Fruit fly (Drosophila melanogaster): ENCODE data around the gene RFeSP.

RFeSP gene

DNA sequence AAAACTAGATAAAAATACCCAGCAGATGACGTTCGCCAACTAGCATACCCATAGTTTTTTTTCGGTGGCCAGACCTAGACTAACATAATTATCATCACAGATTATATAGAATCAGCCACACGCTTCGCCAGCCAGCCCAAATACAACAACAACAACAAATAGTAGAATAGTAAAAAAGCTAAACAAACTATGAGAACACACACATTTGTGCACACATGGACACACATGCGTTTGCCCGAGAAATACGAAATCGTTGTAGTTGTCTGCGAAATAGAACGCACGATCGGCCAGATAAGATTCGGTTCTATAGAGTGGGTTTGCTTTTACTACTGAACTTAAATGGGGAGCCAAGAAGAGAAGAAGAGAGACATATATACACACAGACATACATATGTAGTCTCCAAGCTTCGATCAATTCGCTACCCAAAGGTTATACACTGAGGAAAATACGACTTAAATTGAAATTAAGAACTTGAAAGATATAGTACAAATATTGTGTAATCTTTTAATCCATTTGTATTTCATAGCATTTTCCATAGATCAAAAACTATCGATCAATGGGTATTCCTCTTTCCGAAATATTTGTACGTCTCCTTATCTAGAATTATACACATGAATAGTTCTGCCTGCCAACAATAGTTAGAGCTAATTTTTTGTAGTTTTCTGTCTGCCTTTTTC, 14.0 kb upstream of the RFeSP start (continued):
- peak; percentile 73 for TF ChIP-seq CG11456 (GFP tag; IDR thresholded peaks at IDR 0.05)
- TF ChIP-seq CG1832 (GFP tag; optimal IDR thresholded peaks at IDR 0.05): no peak
- no peak for TF ChIP-seq HmgD (GFP tag; optimal IDR thresholded peaks at IDR 0.05)
- TF ChIP-seq onecut (GFP tag; IDR thresholded peaks at IDR 0.05): no peak
- TF ChIP-seq Hmr (GFP tag; optimal IDR thresholded peaks at IDR 0.05): peak; percentile 74
- no peak for TF ChIP-seq Stat92E (GFP tag; optimal IDR thresholded peaks at IDR 0.05)
- peak; percentile 56 for TF ChIP-seq unpg (GFP tag; optimal IDR thresholded peaks at IDR 0.05)
- peak; percentile 95 for TF ChIP-seq mirr (GFP tag; optimal IDR thresholded peaks at IDR 0.05)
- peak; percentile 63 for TF ChIP-seq shn (GFP tag; optimal IDR thresholded peaks at IDR 0.05)
- TF ChIP-seq tup (GFP tag; optimal IDR thresholded peaks at IDR 0.05): no peak
- 0 out of 4 replicates have a peak, but pooled peaks have one; percentile 8 for TF ChIP-seq Gug (GFP tag; IDR thresholded peaks at IDR 0.05)
- TF ChIP-seq CG18011 (GFP tag; optimal IDR thresholded peaks at IDR 0.05): no peak
- peak; percentile 51 to 71 for TF ChIP-seq dpn (GFP tag; optimal IDR thresholded peaks at IDR 0.05)
- TF ChIP-seq en (GFP tag; optimal IDR thresholded peaks at IDR 0.05): no peak
- peak; percentile 81 for TF ChIP-seq CG13624 (GFP tag; optimal IDR thresholded peaks at IDR 0.05)
- TF ChIP-seq Adf1 (GFP tag; IDR thresholded peaks at IDR 0.05): peak; percentile 48
- TF ChIP-seq CG3838 (GFP tag; optimal IDR thresholded peaks at IDR 0.05): no peak
- TF ChIP-seq CG3995 (GFP tag; optimal IDR thresholded peaks at IDR 0.05): no peak
- TF ChIP-seq Kr (GFP tag; optimal IDR thresholded peaks at IDR 0.05): no peak
- TF ChIP-seq CG3163 (GFP tag; optimal IDR thresholded peaks at IDR 0.05): peak; percentile 45
- no peak for TF ChIP-seq CG6654 (GFP tag; optimal IDR thresholded peaks at IDR 0.05)
- no peak for TF ChIP-seq zfh1 (GFP tag; IDR thresholded peaks at IDR 0.05)
- TF ChIP-seq amos (GFP tag; IDR thresholded peaks at IDR 0.05; ENCODE audit: partially characterized antibody): no peak
- no peak for TF ChIP-seq CG11093 (GFP tag; IDR thresholded peaks at IDR 0.05)
- TF ChIP-seq D (optimal IDR thresholded peaks at IDR 0.05): no peak
- no peak for TF ChIP-seq D (GFP tag; optimal IDR thresholded peaks at IDR 0.05)
- no peak for TF ChIP-seq HLH3B (GFP tag; IDR thresholded peaks at IDR 0.05)
- TF ChIP-seq phol (tag; optimal IDR thresholded peaks at IDR 0.05): no peak
- peak; percentile 74 for TF ChIP-seq al (GFP tag; IDR thresholded peaks at IDR 0.05)
- peak; percentile 38 for TF ChIP-seq Antp (GFP tag; optimal IDR thresholded peaks at IDR 0.05)
- TF ChIP-seq C15 (GFP tag; IDR thresholded peaks at IDR 0.05): 0 out of 3 replicates have a peak, but pooled peaks have one; percentile 4
- TF ChIP-seq esg (GFP tag; conservative IDR thresholded peaks at IDR 0.05): no peak
- peak; percentile 19 for TF ChIP-seq CG12744 (GFP tag; optimal IDR thresholded peaks at IDR 0.05)
- no peak for TF ChIP-seq gcm2 (GFP tag; optimal IDR thresholded peaks at IDR 0.05)
- peak; percentile 67 for TF ChIP-seq CG3281 (GFP tag; optimal IDR thresholded peaks at IDR 0.05)
- TF ChIP-seq zfh2 (GFP tag; optimal IDR thresholded peaks at IDR 0.05): peak; percentile 56
- TF ChIP-seq NfI (GFP tag; optimal IDR thresholded peaks at IDR 0.05): peak; percentile 47
- no peak for TF ChIP-seq Dp (GFP tag; optimal IDR thresholded peaks at IDR 0.05)
- no peak for TF ChIP-seq sima (GFP tag; optimal IDR thresholded peaks at IDR 0.05)
- TF ChIP-seq Elba2 (GFP tag; optimal IDR thresholded peaks at IDR 0.05): no peak
- TF ChIP-seq CG8765 (GFP tag; IDR thresholded peaks at IDR 0.05): no peak
- peak; percentile 90 for TF ChIP-seq sug (tag; optimal IDR thresholded peaks at IDR 0.05)
- no peak for TF ChIP-seq Atf3 (GFP tag; optimal IDR thresholded peaks at IDR 0.05)
- peak; percentile 69 for TF ChIP-seq CG15269 (tag; optimal IDR thresholded peaks at IDR 0.05)
- no peak for TF ChIP-seq CG9797 (GFP tag; optimal IDR thresholded peaks at IDR 0.05)
- peak; percentile 59; the same call in 1 of the 2 replicates for TF ChIP-seq cas (GFP tag; IDR thresholded peaks at IDR 0.05)
- TF ChIP-seq CG10543 (GFP tag; optimal IDR thresholded peaks at IDR 0.05): peak; percentile 93
- TF ChIP-seq trem (tag; optimal IDR thresholded peaks at IDR 0.05): no peak
- TF ChIP-seq CG14014 (GFP tag; IDR thresholded peaks at IDR 0.05): peak; percentile 50
- TF ChIP-seq BEAF-32 (GFP tag; optimal IDR thresholded peaks at IDR 0.05): no peak

Measured in whole organism, embryonic.